Worm (Caenorhabditis elegans) whole organism, L2 larva: ENCODE measurements around the gene F32G8.3.

Experiments used
- F13H6.1 ChIP-seq: sonication (generic microtip); optimal IDR thresholded peaks from 2 replicates; lab custom pipeline; 2016; ENCODE audit warnings: missing genetic modification characterization, missing compliant biosample characterization
- R02D3.7 ChIP-seq: fragments of 150-350 bp; optimal IDR thresholded peaks from 2 replicates; lab custom pipeline; 2014; ENCODE audit warnings: missing biosample characterization, missing genetic modification characterization
- ama-1 ChIP-seq: fragments of 150-350 bp; optimal IDR thresholded peaks from 2 replicates; lab custom pipeline; 2018; ENCODE audit warnings: inconsistent platforms
- blmp-1 ChIP-seq: sonication (generic microtip); optimal IDR thresholded peaks from 2 replicates; lab custom pipeline; 2017; ENCODE audit warnings: missing genetic modification characterization, mild to moderate bottlenecking, missing compliant biosample characterization, antibody characterized with exemption, moderate library complexity; ENCODE audit not compliant: insufficient read depth
- ceh-16 ChIP-seq: fragments of 150-350 bp; optimal IDR thresholded peaks from 2 replicates; lab custom pipeline; 2014; ENCODE audit warnings: missing biosample characterization, missing genetic modification characterization
- ceh-82 ChIP-seq: fragments of 150-350 bp; optimal IDR thresholded peaks from 2 replicates; lab custom pipeline; 2014; ENCODE audit warnings: missing biosample characterization, missing genetic modification characterization
- dmd-4 ChIP-seq: sonication (generic microtip); optimal IDR thresholded peaks from 2 replicates; lab custom pipeline; 2017; ENCODE audit warnings: missing biosample characterization, missing genetic modification characterization
- egl-27 ChIP-seq: sonication (generic microtip); optimal IDR thresholded peaks from 3 replicates; lab custom pipeline; 2017; ENCODE audit warnings: missing biosample characterization, missing genetic modification reagents, missing genetic modification characterization
- elt-1 ChIP-seq: fragments of 150-350 bp; optimal IDR thresholded peaks from 2 replicates; lab custom pipeline; 2014; ENCODE audit warnings: missing biosample characterization, missing genetic modification characterization
- lin-39 ChIP-seq: fragments of 150-350 bp; optimal IDR thresholded peaks from 2 replicates; lab custom pipeline; 2014; ENCODE audit warnings: missing biosample characterization, missing genetic modification reagents, missing genetic modification characterization
- lsy-2 ChIP-seq, 2 experiments: fragments of 150-350 bp in 1 of 2; sonication (generic microtip) in 1 of 2; optimal IDR thresholded peaks; 2 replicates each; lab custom pipeline; 2014 to 2017; ENCODE audit warnings: missing biosample characterization in 2 of 2, missing genetic modification characterization in 2 of 2
- sem-4 ChIP-seq: fragments of 150-350 bp; optimal IDR thresholded peaks from 2 replicates; lab custom pipeline; 2014; ENCODE audit warnings: missing biosample characterization, missing genetic modification reagents, missing genetic modification characterization
- unc-55 ChIP-seq: fragments of 150-350 bp; sonication (generic microtip); optimal IDR thresholded peaks from 3 replicates; lab custom pipeline; 2014; ENCODE audit warnings: missing biosample characterization, missing genetic modification reagents, missing genetic modification characterization
- ztf-11 ChIP-seq: sonication (generic microtip); optimal IDR thresholded peaks from 2 replicates; lab custom pipeline; 2017; ENCODE audit warnings: missing biosample characterization, missing genetic modification characterization

DNA sequence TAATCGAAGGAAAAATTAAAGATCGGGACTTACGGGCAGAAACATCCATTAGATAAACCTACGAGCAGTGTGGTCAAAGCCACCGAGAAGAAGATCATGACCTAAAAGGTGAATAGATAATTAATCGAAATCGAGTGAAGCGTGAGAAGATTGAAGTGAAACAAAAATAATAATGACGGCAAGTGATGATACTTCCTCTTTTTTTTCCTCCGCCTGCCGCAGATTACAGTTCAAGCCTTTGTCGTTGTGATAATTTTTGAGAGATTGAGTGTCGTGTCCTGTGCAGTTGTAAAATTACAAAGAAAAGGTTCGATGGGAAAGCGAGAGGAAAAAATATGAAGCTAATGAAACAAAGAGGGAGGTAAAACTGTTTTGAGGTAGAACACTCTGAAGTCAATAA, 37.3 kb upstream of the F32G8.3 start, which contains the start of gene T21C9.9:
- TF ChIP-seq lsy-2 (tag; optimal IDR thresholded peaks at IDR 0.05; lab: Kevin White, UChicago) (no peak), ceh-16 (no peak), F13H6.1 (tag; lab: Kevin White, UChicago) (no peak), ztf-11 (no peak), ama-1 (lab: Kevin White, UChicago) (no peak), egl-27 (no peak), blmp-1 (tag; lab: Kevin White, UChicago) (no peak), unc-55 (no peak), elt-1 (tag; lab: Kevin White, UChicago) (no peak), R02D3.7 (no peak), lin-39 (tag; lab: Kevin White, UChicago) (no peak), sem-4 (tag; lab: Kevin White, UChicago) (no peak), dmd-4 (tag; lab: Kevin White, UChicago) (no peak), ceh-82 (tag; lab: Kevin White, UChicago) (no peak)
